Worm (Caenorhabditis elegans): ENCODE data around the gene JC8.16.

ce11 chrIV:13261778-13262177 is 2.8 kb downstream of the JC8.16 start:
- no peak for TF ChIP-seq lsy-2 (tag; optimal IDR thresholded peaks at IDR 0.05)
- TF ChIP-seq xbp-1 (tag; optimal IDR thresholded peaks at IDR 0.05) = no peak
- TF ChIP-seq ceh-63 (GFP tag; optimal IDR thresholded peaks at IDR 0.05) = no peak
- TF ChIP-seq skn-1 (tag; optimal IDR thresholded peaks at IDR 0.05) = no peak

Data from whole organism, L1 larva.